Fruit fly (Drosophila melanogaster) whole organism, pupa: ENCODE results near the gene pns.

Source experiments
- CG9948 ChIP-seq: fragments of 200-800 bp; sonication (Bioruptor generic); optimal IDR thresholded peaks from 2 replicates; lab custom pipeline; 2018; ENCODE audit warnings: missing biosample characterization, mild to moderate bottlenecking, missing genetic modification characterization, moderate library complexity
- EcR ChIP-seq: fragments of 200-800 bp; sonication (Bioruptor generic); optimal IDR thresholded peaks from 3 replicates; lab custom pipeline; 2019; ENCODE audit warnings: missing biosample characterization, missing genetic modification characterization, mild to moderate bottlenecking, moderate library complexity, missing genetic modification reagents

DNA sequence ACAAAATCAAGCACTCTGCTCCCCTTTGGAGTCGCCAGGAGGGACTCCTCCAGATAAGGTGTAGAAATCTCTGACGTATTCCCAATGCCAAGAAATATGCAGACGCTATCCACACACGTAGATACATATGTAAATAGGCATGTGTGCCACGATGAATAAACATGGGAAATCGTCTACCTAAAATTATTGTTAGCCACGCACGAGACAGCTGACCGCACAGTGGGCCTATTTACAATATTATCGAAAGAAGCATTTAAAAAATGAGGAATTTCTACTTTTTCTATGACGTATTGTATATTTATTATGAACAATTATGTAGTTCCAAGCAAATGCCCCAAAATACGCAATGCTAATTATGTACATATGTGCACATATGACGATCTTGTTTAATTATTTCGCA is 12.2 kb downstream of the pns start:
- TF ChIP-seq CG9948 (tag; lab: Kevin White, UChicago) (no peak), EcR (GFP tag; lab: Kevin White, UChicago) (no peak)
